Worm (Caenorhabditis elegans) whole organism, L3 larva: ENCODE data around the gene mon-2.

Experiments used
- R02D3.7 ChIP-seq: fragments of 150-350 bp; optimal IDR thresholded peaks from 2 replicates; lab custom pipeline; 2014; ENCODE audit warnings: missing biosample characterization, missing genetic modification characterization
- ZK546.5 ChIP-seq: sonication (generic microtip); optimal IDR thresholded peaks from 2 replicates; lab custom pipeline; 2017; ENCODE audit warnings: missing biosample characterization, missing genetic modification characterization
- aly-2 ChIP-seq: fragments of 150-350 bp; optimal IDR thresholded peaks from 2 replicates; lab custom pipeline; 2014; ENCODE audit warnings: missing biosample characterization, missing genetic modification characterization
- ama-1 ChIP-seq: fragments of 150-350 bp; optimal IDR thresholded peaks from 2 replicates; lab custom pipeline; 2018
- ceh-16 ChIP-seq: sonication (generic microtip); optimal IDR thresholded peaks from 2 replicates; lab custom pipeline; 2017; ENCODE audit warnings: missing biosample characterization, missing genetic modification characterization
- ceh-28 ChIP-seq: fragments of 150-350 bp; optimal IDR thresholded peaks from 2 replicates; lab custom pipeline; 2014; ENCODE audit warnings: missing biosample characterization, missing genetic modification reagents, missing genetic modification characterization
- ceh-82 ChIP-seq: fragments of 150-350 bp; optimal IDR thresholded peaks from 2 replicates; lab custom pipeline; 2014; ENCODE audit warnings: missing biosample characterization, missing genetic modification characterization
- ceh-9 ChIP-seq: sonication (generic microtip); optimal IDR thresholded peaks from 2 replicates; lab custom pipeline; 2018; ENCODE audit warnings: missing biosample characterization, missing genetic modification characterization
- daf-12 ChIP-seq: fragments of 150-350 bp; optimal IDR thresholded peaks from 2 replicates; lab custom pipeline; 2014; ENCODE audit warnings: missing biosample characterization, missing genetic modification reagents, missing genetic modification characterization
- egl-27 ChIP-seq: sonication (generic microtip); optimal IDR thresholded peaks from 4 replicates; lab custom pipeline; 2017; ENCODE audit warnings: missing biosample characterization, missing genetic modification reagents, missing genetic modification characterization
- egl-5 ChIP-seq: fragments of 150-350 bp; optimal IDR thresholded peaks from 2 replicates; lab custom pipeline; 2017; ENCODE audit warnings: missing biosample characterization, missing genetic modification reagents, missing genetic modification characterization, inconsistent platforms
- elt-1 ChIP-seq: fragments of 150-350 bp; optimal IDR thresholded peaks from 2 replicates; lab custom pipeline; 2014; ENCODE audit warnings: missing biosample characterization, missing genetic modification characterization
- elt-2 ChIP-seq: sonication (generic microtip); optimal IDR thresholded peaks from 2 replicates; lab custom pipeline; 2016; ENCODE audit warnings: missing genetic modification reagents, mild to moderate bottlenecking, missing genetic modification characterization, missing compliant biosample characterization
- elt-3 ChIP-seq, 3 experiments: fragments of 150-350 bp in 1 of 3; sonication (generic microtip) in 2 of 3; optimal IDR thresholded peaks; 2 replicates in 2 of 3; 4 replicates in 1 of 3; lab custom pipeline; 2014 to 2017; ENCODE audit warnings: missing biosample characterization in 3 of 3, missing genetic modification characterization in 3 of 3
- eor-1 ChIP-seq, 2 experiments: fragments of 150-350 bp; optimal IDR thresholded peaks; 2 replicates each; lab custom pipeline; 2014 to 2018; ENCODE audit warnings: missing biosample characterization in 2 of 2, missing genetic modification characterization in 2 of 2
- fkh-10 ChIP-seq: sonication (generic microtip); optimal IDR thresholded peaks from 2 replicates; lab custom pipeline; 2017; ENCODE audit warnings: missing biosample characterization, missing genetic modification reagents, missing genetic modification characterization
- fkh-2 ChIP-seq: fragments of 150-350 bp; optimal IDR thresholded peaks from 2 replicates; lab custom pipeline; 2014; ENCODE audit warnings: missing biosample characterization, missing genetic modification reagents, missing genetic modification characterization
- fos-1 ChIP-seq: fragments of 150-350 bp; optimal IDR thresholded peaks from 2 replicates; lab custom pipeline; 2014; ENCODE audit warnings: missing biosample characterization, missing genetic modification characterization
- hmg-11 ChIP-seq: sonication (generic microtip); optimal IDR thresholded peaks from 2 replicates; lab custom pipeline; 2016; ENCODE audit warnings: missing genetic modification characterization, missing compliant biosample characterization
- jun-1 ChIP-seq: fragments of 150-350 bp; optimal IDR thresholded peaks from 2 replicates; lab custom pipeline; 2014; ENCODE audit warnings: missing biosample characterization, missing genetic modification reagents, missing genetic modification characterization
- lin-15B ChIP-seq: fragments of 150-350 bp; optimal IDR thresholded peaks from 2 replicates; lab custom pipeline; 2014; ENCODE audit warnings: missing biosample characterization, missing genetic modification characterization
- lin-39 ChIP-seq: fragments of 150-350 bp; optimal IDR thresholded peaks from 2 replicates; lab custom pipeline; 2018; ENCODE audit warnings: missing biosample characterization, missing genetic modification reagents, missing genetic modification characterization
- lsy-12 ChIP-seq: sonication (generic microtip); optimal IDR thresholded peaks from 2 replicates; lab custom pipeline; 2016; ENCODE audit warnings: mild to moderate bottlenecking, missing genetic modification characterization, missing compliant biosample characterization
- mdl-1 ChIP-seq: fragments of 150-350 bp; optimal IDR thresholded peaks from 2 replicates; lab custom pipeline; 2014; ENCODE audit warnings: missing biosample characterization, missing genetic modification characterization
- mml-1 ChIP-seq: fragments of 150-350 bp; sonication (generic microtip); optimal IDR thresholded peaks from 3 replicates; lab custom pipeline; 2014; ENCODE audit warnings: missing biosample characterization, missing genetic modification characterization
- nfya-1 ChIP-seq: sonication (generic microtip); optimal IDR thresholded peaks from 2 replicates; lab custom pipeline; 2017; ENCODE audit warnings: missing genetic modification characterization, mild to moderate bottlenecking, missing compliant biosample characterization, antibody characterized with exemption, moderate library complexity; ENCODE audit not compliant: insufficient read depth
- nhr-11 ChIP-seq: fragments of 150-350 bp; optimal IDR thresholded peaks from 2 replicates; lab custom pipeline; 2014; ENCODE audit warnings: missing biosample characterization, missing genetic modification characterization
- nhr-12 ChIP-seq: fragments of 150-350 bp; optimal IDR thresholded peaks from 2 replicates; lab custom pipeline; 2014; ENCODE audit warnings: missing biosample characterization, missing genetic modification characterization
- nhr-23 ChIP-seq: fragments of 150-350 bp; optimal IDR thresholded peaks from 2 replicates; lab custom pipeline; 2014; ENCODE audit warnings: missing biosample characterization, missing genetic modification reagents, missing genetic modification characterization
- nhr-237 ChIP-seq: fragments of 150-350 bp; optimal IDR thresholded peaks from 2 replicates; lab custom pipeline; 2014; ENCODE audit warnings: missing biosample characterization, missing genetic modification characterization
- nhr-25 ChIP-seq: sonication (generic microtip); optimal IDR thresholded peaks from 2 replicates; lab custom pipeline; 2017; ENCODE audit warnings: missing biosample characterization, missing genetic modification characterization
- nhr-28 ChIP-seq: fragments of 150-350 bp; optimal IDR thresholded peaks from 2 replicates; lab custom pipeline; 2014; ENCODE audit warnings: missing biosample characterization, missing genetic modification characterization
- nhr-43 ChIP-seq: sonication (generic microtip); optimal IDR thresholded peaks from 2 replicates; lab custom pipeline; 2016; ENCODE audit warnings: mild to moderate bottlenecking, missing genetic modification characterization, missing compliant biosample characterization; ENCODE audit not compliant: poor library complexity, severe bottlenecking
- nhr-67 ChIP-seq: fragments of 150-350 bp; optimal IDR thresholded peaks from 2 replicates; lab custom pipeline; 2014; ENCODE audit warnings: missing biosample characterization, missing genetic modification characterization
- nhr-76 ChIP-seq: fragments of 150-350 bp; sonication (generic microtip); optimal IDR thresholded peaks from 5 replicates; lab custom pipeline; 2014; ENCODE audit warnings: missing biosample characterization, missing genetic modification characterization
- nhr-77 ChIP-seq: fragments of 150-350 bp; optimal IDR thresholded peaks from 2 replicates; lab custom pipeline; 2014; ENCODE audit warnings: missing biosample characterization, missing genetic modification characterization
- pha-4 ChIP-seq: fragments of 150-350 bp; optimal IDR thresholded peaks from 2 replicates; lab custom pipeline; 2014; ENCODE audit warnings: missing biosample characterization, missing genetic modification reagents, missing genetic modification characterization
- pqm-1 ChIP-seq: fragments of 150-350 bp; optimal IDR thresholded peaks from 2 replicates; lab custom pipeline; 2017; ENCODE audit warnings: missing biosample characterization, missing genetic modification characterization, inconsistent platforms
- sea-2 ChIP-seq: fragments of 150-350 bp; sonication (generic microtip); optimal IDR thresholded peaks from 4 replicates; lab custom pipeline; 2014; ENCODE audit warnings: missing biosample characterization, missing genetic modification reagents, missing genetic modification characterization
- skn-1 ChIP-seq: fragments of 150-350 bp; optimal IDR thresholded peaks from 2 replicates; lab custom pipeline; 2014; ENCODE audit warnings: missing biosample characterization, missing genetic modification characterization
- snpc-4 ChIP-seq: fragments of 150-350 bp; optimal IDR thresholded peaks from 2 replicates; lab custom pipeline; 2014; ENCODE audit warnings: missing biosample characterization, missing genetic modification characterization
- tbx-2 ChIP-seq: sonication (generic microtip); optimal IDR thresholded peaks from 2 replicates; lab custom pipeline; 2016; ENCODE audit warnings: mild to moderate bottlenecking, missing genetic modification characterization, missing compliant biosample characterization
- unc-39 ChIP-seq: sonication (generic microtip); optimal IDR thresholded peaks from 4 replicates; lab custom pipeline; 2017; ENCODE audit warnings: missing biosample characterization, missing genetic modification characterization
- unc-62 ChIP-seq: fragments of 150-350 bp; sonication (generic microtip); optimal IDR thresholded peaks from 4 replicates; lab custom pipeline; 2014; ENCODE audit warnings: missing biosample characterization, missing genetic modification reagents, missing genetic modification characterization
- zag-1 ChIP-seq: fragments of 150-350 bp; optimal IDR thresholded peaks from 2 replicates; lab custom pipeline; 2014; ENCODE audit warnings: missing biosample characterization, missing genetic modification characterization
- ztf-11 ChIP-seq: fragments of 150-350 bp; optimal IDR thresholded peaks from 2 replicates; lab custom pipeline; 2014; ENCODE audit warnings: missing biosample characterization, missing genetic modification characterization
- ztf-4 ChIP-seq: fragments of 150-350 bp; optimal IDR thresholded peaks from 2 replicates; lab custom pipeline; 2014; ENCODE audit warnings: missing biosample characterization, missing genetic modification characterization

The mon-2 gene

DNA sequence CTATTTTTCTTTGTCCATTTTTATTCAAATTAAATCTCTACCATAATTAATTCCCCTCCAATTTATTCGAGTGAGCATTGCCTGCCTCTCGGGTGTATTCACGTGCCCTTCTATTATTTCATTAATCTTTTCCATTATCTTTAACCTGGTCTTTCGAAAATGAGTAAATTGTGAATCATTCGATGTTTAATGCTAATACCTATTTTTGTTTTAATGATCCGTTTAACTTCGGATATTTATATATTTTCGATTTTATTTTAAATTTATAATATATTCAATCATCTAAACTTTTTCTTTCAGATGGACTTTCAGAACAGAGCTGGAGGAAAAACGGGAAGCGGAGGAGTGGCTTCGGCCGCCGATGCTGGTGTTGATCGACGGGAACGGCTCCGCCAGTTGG lies 12.4 kb upstream of the mon-2 start, which contains the start of gene repo-1:
Gene repo-1 (plus strand): TSS at position 301 of the 400 bp plus-strand sequence.
- TF ChIP-seq R02D3.7 (tag; lab: Kevin White, UChicago) = no peak

DNA sequence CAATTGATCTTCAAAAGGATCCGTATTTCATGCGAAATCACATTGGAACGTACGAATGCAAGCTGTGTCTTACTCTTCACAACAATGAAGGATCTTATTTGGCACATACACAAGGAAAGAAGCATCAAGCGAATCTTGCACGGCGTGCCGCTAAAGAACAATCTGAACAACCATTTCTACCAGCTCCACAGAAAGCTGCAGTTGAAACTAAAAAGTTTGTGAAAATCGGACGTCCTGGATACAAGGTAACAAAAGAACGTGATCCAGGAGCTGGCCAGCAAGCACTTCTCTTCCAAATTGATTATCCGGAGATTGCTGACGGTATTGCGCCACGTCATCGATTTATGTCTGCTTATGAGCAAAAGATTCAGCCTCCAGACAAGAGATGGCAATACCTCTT lies 12.0 kb upstream of the mon-2 start:
- no peak for TF ChIP-seq mml-1 (tag; lab: Kevin White, UChicago)
- TF ChIP-seq ama-1 = peak; percentile 25

DNA sequence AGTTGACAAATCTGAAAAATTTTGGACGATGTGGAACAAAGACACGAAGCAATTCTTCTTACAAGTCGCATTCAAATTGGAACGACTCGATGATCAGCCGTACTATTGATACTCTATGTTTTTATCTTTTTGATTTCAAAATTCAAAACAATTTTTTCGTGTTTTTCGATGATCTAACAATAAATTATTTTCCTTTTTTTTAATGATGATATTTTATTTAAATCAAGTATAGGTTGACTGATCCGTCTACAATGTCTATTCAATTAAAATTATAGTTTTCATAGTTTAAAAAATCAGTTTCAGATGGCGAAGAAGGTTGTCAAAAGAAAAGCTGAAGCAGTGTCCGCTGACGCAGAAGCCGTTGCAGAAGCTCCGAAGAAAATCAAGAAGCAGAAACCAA lies 11.5 kb upstream of the mon-2 start, which contains the start of gene rbm-34:
Gene rbm-34 (plus strand): TSS at position 301 of the 400 bp plus-strand sequence.
- TF ChIP-seq pha-4 (tag; lab: Kevin White, UChicago) (no peak), sea-2 (GFP tag; lab: Kevin White, UChicago) (no peak), ceh-16 (tag; lab: Kevin White, UChicago) (no peak), mml-1 (tag; lab: Kevin White, UChicago) (no peak), ceh-28 (tag; lab: Kevin White, UChicago) (no peak), nhr-11 (tag; lab: Kevin White, UChicago) (no peak), lsy-12 (tag; lab: Kevin White, UChicago) (no peak)

DNA sequence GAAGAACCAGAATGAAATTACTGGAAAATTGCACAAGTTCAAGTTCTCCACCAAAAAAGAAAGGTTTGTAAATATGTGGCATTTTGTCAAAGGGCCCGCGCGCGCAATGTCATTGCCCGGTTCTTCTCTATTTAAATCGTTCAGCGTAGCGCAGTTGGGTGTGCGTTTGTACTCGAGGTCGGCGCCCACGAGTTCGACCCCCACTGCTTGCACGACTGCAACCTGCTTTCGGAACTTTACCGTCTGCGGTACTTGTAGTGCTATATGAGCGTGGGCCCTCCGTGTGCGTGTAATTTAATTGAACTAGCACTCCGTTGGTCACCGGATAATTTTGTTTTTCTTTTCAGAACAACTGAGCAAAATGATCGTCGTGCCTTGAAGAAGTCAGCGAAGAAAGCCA lies 10.1 kb upstream of the mon-2 start:
- TF ChIP-seq elt-3 (tag; optimal IDR thresholded peaks at IDR 0.05; lab: Kevin White, UChicago) (peak in 1 of 3 experiments; percentile 59), jun-1 (tag; lab: Kevin White, UChicago) (no peak), ztf-4 (tag; lab: Kevin White, UChicago) (peak; percentile 19), eor-1 (tag; optimal IDR thresholded peaks at IDR 0.05; lab: Kevin White, UChicago) (no peak), nhr-237 (tag; lab: Kevin White, UChicago) (no peak), hmg-11 (tag; lab: Kevin White, UChicago) (peak; percentile 85), ama-1 (peak; percentile 71), skn-1 (peak; percentile 15), elt-1 (no peak), ceh-82 (no peak), fkh-2 (tag; lab: Kevin White, UChicago) (no peak), lsy-12 (tag; lab: Kevin White, UChicago) (peak; percentile 84), lin-15B (tag; lab: Kevin White, UChicago) (peak; percentile 19), zag-1 (no peak), fkh-10 (GFP tag; lab: Kevin White, UChicago) (no peak), daf-12 (tag; lab: Kevin White, UChicago) (no peak), mdl-1 (tag; lab: Kevin White, UChicago) (no peak), pha-4 (tag; lab: Kevin White, UChicago) (peak; percentile 82), nhr-77 (tag; lab: Kevin White, UChicago) (peak; percentile 32), tbx-2 (tag; lab: Kevin White, UChicago) (peak; percentile 63), nhr-28 (no peak), nhr-76 (tag; lab: Kevin White, UChicago) (peak; percentile 48), egl-5 (no peak), fos-1 (tag; lab: Kevin White, UChicago) (no peak), sea-2 (GFP tag; lab: Kevin White, UChicago) (no peak), aly-2 (tag; lab: Kevin White, UChicago) (no peak), R02D3.7 (tag; lab: Kevin White, UChicago) (peak; percentile 52), nhr-11 (tag; lab: Kevin White, UChicago) (no peak), nhr-67 (tag; lab: Kevin White, UChicago) (no peak), unc-39 (tag; lab: Kevin White, UChicago) (no peak), ceh-28 (tag; lab: Kevin White, UChicago) (no peak), nhr-23 (tag; lab: Kevin White, UChicago) (peak; percentile 63), ceh-16 (tag; lab: Kevin White, UChicago) (no peak), ceh-9 (tag; lab: Kevin White, UChicago) (no peak), nfya-1 (peak; percentile 68), egl-27 (tag; lab: Kevin White, UChicago) (no peak), elt-2 (tag; lab: Kevin White, UChicago) (peak; percentile 60), nhr-25 (tag; lab: Kevin White, UChicago) (peak; percentile 79), snpc-4 (tag; lab: Kevin White, UChicago) (peak; percentile 46), mml-1 (tag; lab: Kevin White, UChicago) (no peak), nhr-43 (tag; lab: Kevin White, UChicago) (peak; percentile 83), lin-39 (tag; lab: Kevin White, UChicago) (peak; percentile 86), ztf-11 (no peak), unc-62 (no peak), ZK546.5 (tag; lab: Kevin White, UChicago) (no peak), nhr-12 (tag; lab: Kevin White, UChicago) (no peak), pqm-1 (tag; lab: Kevin White, UChicago) (peak; percentile 16)
